Worm (Caenorhabditis elegans) whole organism, L4 larva: Measurements from ENCODE around the gene nlp-1.

Experiments used
- T20F7.1 ChIP-seq: fragments of 200-800 bp; sonication (Bioruptor generic); optimal IDR thresholded peaks from 2 replicates; lab custom pipeline; 2018; ENCODE audit warnings: mild to moderate bottlenecking, missing genetic modification characterization, missing compliant biosample characterization
- ama-1 ChIP-seq: fragments of 150-350 bp; optimal IDR thresholded peaks from 2 replicates; lab custom pipeline; 2014; ENCODE audit warnings: inconsistent platforms, mixed read lengths
- ceh-28 ChIP-seq: fragments of 150-350 bp; optimal IDR thresholded peaks from 2 replicates; lab custom pipeline; 2014; ENCODE audit warnings: missing biosample characterization, missing genetic modification reagents, missing genetic modification characterization
- ceh-82 ChIP-seq: sonication (generic microtip); optimal IDR thresholded peaks from 2 replicates; lab custom pipeline; 2017; ENCODE audit warnings: missing biosample characterization, missing genetic modification characterization
- egl-27 ChIP-seq: sonication (generic microtip); optimal IDR thresholded peaks from 3 replicates; lab custom pipeline; 2017; ENCODE audit warnings: missing biosample characterization, missing genetic modification reagents, missing genetic modification characterization
- fkh-10 ChIP-seq: fragments of 150-350 bp; optimal IDR thresholded peaks from 2 replicates; lab custom pipeline; 2014; ENCODE audit warnings: missing biosample characterization, missing genetic modification reagents, missing genetic modification characterization
- jun-1 ChIP-seq: fragments of 150-350 bp; optimal IDR thresholded peaks from 2 replicates; lab custom pipeline; 2014; ENCODE audit warnings: missing biosample characterization, missing genetic modification reagents, missing genetic modification characterization
- mep-1 ChIP-seq: fragments of 150-350 bp; sonication (generic microtip); optimal IDR thresholded peaks from 3 replicates; lab custom pipeline; 2014; ENCODE audit warnings: missing biosample characterization, missing genetic modification characterization
- nhr-76 ChIP-seq: fragments of 150-350 bp; optimal IDR thresholded peaks from 2 replicates; lab custom pipeline; 2014; ENCODE audit warnings: missing biosample characterization, missing genetic modification characterization
- pqm-1 ChIP-seq: sonication (generic microtip); optimal IDR thresholded peaks from 2 replicates; lab custom pipeline; 2017; ENCODE audit warnings: missing biosample characterization, missing genetic modification characterization
- snpc-1.2 ChIP-seq: fragments of 200-800 bp; sonication (Bioruptor generic); IDR thresholded peaks from 2 replicates; pipeline ENCODE4 v1.3.6; 2022; ENCODE audit warnings: missing genetic modification reagents, missing genetic modification characterization, missing compliant biosample characterization

- no peak for TF ChIP-seq pqm-1 (tag; lab: Kevin White, UChicago)
- no peak for TF ChIP-seq T20F7.1
- TF ChIP-seq egl-27 (tag; lab: Kevin White, UChicago): no peak
- TF ChIP-seq snpc-1.2 (GFP tag; lab: Robert Waterston, UW): no peak
- TF ChIP-seq mep-1 (tag; lab: Kevin White, UChicago): no peak
- no peak for TF ChIP-seq ama-1 (lab: Kevin White, UChicago)
- TF ChIP-seq fkh-10 (GFP tag; lab: Kevin White, UChicago): no peak
- no peak for TF ChIP-seq jun-1 (tag; lab: Kevin White, UChicago)
- TF ChIP-seq ceh-28 (tag; lab: Kevin White, UChicago): no peak
- TF ChIP-seq ceh-82 (tag; lab: Kevin White, UChicago): no peak
- no peak for TF ChIP-seq nhr-76
Measured at ce11 chrX:3733732-3734131, 6.4 kb downstream of the nlp-1 start, which contains the start of gene tag-18.
